Worm (Caenorhabditis elegans): ENCODE measurements around the gene clec-36.

Gene clec-36

ce11 chrV:16816707-16817106 lies 31.7 kb downstream of the clec-36 start (continued):
- TF ChIP-seq nhr-71 (tag; optimal IDR thresholded peaks at IDR 0.05) = peak; percentile 27
- no peak for TF ChIP-seq nhr-84 (tag; optimal IDR thresholded peaks at IDR 0.05)
- TF ChIP-seq lin-14 (GFP tag; optimal IDR thresholded peaks at IDR 0.05) = peak; percentile 21
- TF ChIP-seq ceh-90 (tag; optimal IDR thresholded peaks at IDR 0.05) = no peak
- peak; percentile 16 for TF ChIP-seq nhr-90 (tag; optimal IDR thresholded peaks at IDR 0.05; ENCODE audit: poor library complexity)
- TF ChIP-seq nhr-20 (tag; optimal IDR thresholded peaks at IDR 0.05) = peak; percentile 32
- no peak for TF ChIP-seq vab-15 (tag; optimal IDR thresholded peaks at IDR 0.05)
- peak in 1 of 3 experiments; percentile 18 for TF ChIP-seq dpl-1 (GFP tag; optimal IDR thresholded peaks at IDR 0.05)
- TF ChIP-seq unc-30 (tag; optimal IDR thresholded peaks at IDR 0.05) = no peak
- no peak for TF ChIP-seq fkh-10 (GFP tag; optimal IDR thresholded peaks at IDR 0.05)
- TF ChIP-seq nhr-12 (tag; optimal IDR thresholded peaks at IDR 0.05) = no peak
- TF ChIP-seq lsy-2 (tag; optimal IDR thresholded peaks at IDR 0.05) = no peak
- no peak for TF ChIP-seq skn-1 (tag; optimal IDR thresholded peaks at IDR 0.05)
- TF ChIP-seq rnt-1 (tag; optimal IDR thresholded peaks at IDR 0.05) = no peak
- TF ChIP-seq unc-130 (tag; optimal IDR thresholded peaks at IDR 0.05) = no peak
- TF ChIP-seq Y116A8C.19 (tag; optimal IDR thresholded peaks at IDR 0.05; ENCODE audit: borderline replicate concordance) = no peak
- peak; percentile 94 for TF ChIP-seq elt-2 (tag; optimal IDR thresholded peaks at IDR 0.05)
- peak in 1 of 2 experiments; percentile 48 for TF ChIP-seq lin-35 (GFP tag; optimal IDR thresholded peaks at IDR 0.05)
- no peak for TF ChIP-seq hlh-4 (tag; optimal IDR thresholded peaks at IDR 0.05)
- no peak for TF ChIP-seq pag-3 (tag; optimal IDR thresholded peaks at IDR 0.05; ENCODE audit: borderline replicate concordance, insufficient read depth)
- no peak for TF ChIP-seq hlh-17 (GFP tag; optimal IDR thresholded peaks at IDR 0.05; ENCODE audit: borderline replicate concordance)
- no peak for TF ChIP-seq unc-62 (GFP tag; optimal IDR thresholded peaks at IDR 0.05)
- no peak for TF ChIP-seq grh-1 (GFP tag; IDR thresholded peaks at IDR 0.05)

- TF ChIP-seq efl-1 (optimal IDR thresholded peaks at IDR 0.05) = no peak
- TF ChIP-seq efl-1 (GFP tag; optimal IDR thresholded peaks at IDR 0.05 in 1 of 2) = peak in 1 of 2 experiments; percentile 73
- no peak for TF ChIP-seq ceh-63 (GFP tag; optimal IDR thresholded peaks at IDR 0.05)
Measured at ce11 chrV:16815261-16815660, 33.1 kb downstream of the clec-36 start, which contains the start of gene T20B3.1. T20B3.1 (plus strand) TSS chrV:16815561.

ce11 chrV:16814541-16815207 lies 33.7 kb downstream of the clec-36 start:
- TF ChIP-seq ztf-4 (tag; optimal IDR thresholded peaks at IDR 0.05) = peak; percentile 19
- TF ChIP-seq ceh-63 (GFP tag; optimal IDR thresholded peaks at IDR 0.05) = no peak
- no peak for TF ChIP-seq lin-13 (GFP tag; optimal IDR thresholded peaks at IDR 0.05)
- TF ChIP-seq rnt-1 (tag; optimal IDR thresholded peaks at IDR 0.05) = no peak
- TF ChIP-seq ama-1 (optimal IDR thresholded peaks at IDR 0.05) = peak; percentile 3
- no peak for TF ChIP-seq zag-1 (tag; optimal IDR thresholded peaks at IDR 0.05)
- TF ChIP-seq elt-3 (tag; optimal IDR thresholded peaks at IDR 0.05) = peak in 3 of 6 experiments; percentile 29 to 66 (median 37)
- no peak for TF ChIP-seq fos-1 (tag; optimal IDR thresholded peaks at IDR 0.05)
- TF ChIP-seq C16A3.4 (tag; optimal IDR thresholded peaks at IDR 0.05) = no peak
- peak; percentile 8; the same call in 1 of the 2 replicates for TF ChIP-seq nhr-19 (GFP tag; conservative IDR thresholded peaks at IDR 0.05)
- no peak for TF ChIP-seq unc-86 (tag; optimal IDR thresholded peaks at IDR 0.05)
- peak; percentile 45 for TF ChIP-seq nhr-20 (tag; optimal IDR thresholded peaks at IDR 0.05)
- TF ChIP-seq C34B4.2 (tag; optimal IDR thresholded peaks at IDR 0.05) = no peak
- no peak for TF ChIP-seq fkh-8 (tag; optimal IDR thresholded peaks at IDR 0.05)
- TF ChIP-seq xbp-1 (tag; optimal IDR thresholded peaks at IDR 0.05) = no peak
- no peak for TF ChIP-seq tlp-1 (tag; optimal IDR thresholded peaks at IDR 0.05)
- no peak for TF ChIP-seq nhr-77 (tag; optimal IDR thresholded peaks at IDR 0.05)
- TF ChIP-seq mep-1 (tag; optimal IDR thresholded peaks at IDR 0.05) = peak; percentile 3
- TF ChIP-seq zip-4 (GFP tag; optimal IDR thresholded peaks at IDR 0.05) = no peak
- TF ChIP-seq egl-13 (tag; optimal IDR thresholded peaks at IDR 0.05) = no peak
- TF ChIP-seq C04F5.9 (tag; optimal IDR thresholded peaks at IDR 0.05) = no peak
- no peak for TF ChIP-seq lir-3 (tag; optimal IDR thresholded peaks at IDR 0.05; ENCODE audit: poor library complexity)
- no peak for TF ChIP-seq nhr-237 (tag; optimal IDR thresholded peaks at IDR 0.05)
- TF ChIP-seq sptf-1 (tag; optimal IDR thresholded peaks at IDR 0.05) = no peak
- no peak for TF ChIP-seq unc-30 (tag; optimal IDR thresholded peaks at IDR 0.05)
- peak; percentile 25 for TF ChIP-seq blmp-1 (tag; optimal IDR thresholded peaks at IDR 0.05)
- TF ChIP-seq dpl-1 (GFP tag; optimal IDR thresholded peaks at IDR 0.05) = no peak
- TF ChIP-seq lin-35 (GFP tag; optimal IDR thresholded peaks at IDR 0.05) = peak in 1 of 2 experiments; percentile 43
- peak; percentile 86 for TF ChIP-seq nhr-85 (tag)
